Worm (Caenorhabditis elegans) whole organism, L4 larva: Measurements from ENCODE around the gene sru-18.

ENCODE experiments used
- F44E2.7 ChIP-seq: fragments of 200-800 bp; sonication (Bioruptor generic); IDR thresholded peaks from 2 replicates; pipeline ENCODE4 v2.1.2; 2022; ENCODE audit warnings: missing genetic modification characterization, missing compliant biosample characterization
- ZK337.2 ChIP-seq: fragments of 200-800 bp; sonication (Bioruptor generic); IDR thresholded peaks from 2 replicates; pipeline ENCODE4 v1.3.6; 2022; ENCODE audit warnings: missing genetic modification reagents, missing genetic modification characterization, missing compliant biosample characterization
- ceh-32 ChIP-seq: sonication (generic microtip); optimal IDR thresholded peaks from 2 replicates; lab custom pipeline; 2016; ENCODE audit warnings: mild to moderate bottlenecking, missing genetic modification characterization, missing compliant biosample characterization; ENCODE audit not compliant: poor library complexity
- lin-39 ChIP-seq: fragments of 150-350 bp; optimal IDR thresholded peaks from 2 replicates; lab custom pipeline; 2014; ENCODE audit warnings: missing biosample characterization, missing genetic modification reagents, missing genetic modification characterization
- madf-9 ChIP-seq: fragments of 200-800 bp; sonication (Bioruptor generic); conservative IDR thresholded peaks from 2 replicates; pipeline ENCODE4 v1.3.6; 2022; ENCODE audit warnings: missing genetic modification reagents, missing genetic modification characterization, missing compliant biosample characterization
- nhr-11 ChIP-seq: fragments of 150-350 bp; optimal IDR thresholded peaks from 2 replicates; lab custom pipeline; 2014; ENCODE audit warnings: missing biosample characterization, missing genetic modification characterization
- set-16 ChIP-seq: fragments of 200-800 bp; sonication (Bioruptor generic); IDR thresholded peaks from 2 replicates; pipeline ENCODE4 v1.3.6; 2022; ENCODE audit warnings: missing genetic modification reagents, missing genetic modification characterization, missing compliant biosample characterization
- skn-1 ChIP-seq: fragments of 150-350 bp; optimal IDR thresholded peaks from 2 replicates; lab custom pipeline; 2014; ENCODE audit warnings: missing biosample characterization, missing genetic modification characterization

DNA sequence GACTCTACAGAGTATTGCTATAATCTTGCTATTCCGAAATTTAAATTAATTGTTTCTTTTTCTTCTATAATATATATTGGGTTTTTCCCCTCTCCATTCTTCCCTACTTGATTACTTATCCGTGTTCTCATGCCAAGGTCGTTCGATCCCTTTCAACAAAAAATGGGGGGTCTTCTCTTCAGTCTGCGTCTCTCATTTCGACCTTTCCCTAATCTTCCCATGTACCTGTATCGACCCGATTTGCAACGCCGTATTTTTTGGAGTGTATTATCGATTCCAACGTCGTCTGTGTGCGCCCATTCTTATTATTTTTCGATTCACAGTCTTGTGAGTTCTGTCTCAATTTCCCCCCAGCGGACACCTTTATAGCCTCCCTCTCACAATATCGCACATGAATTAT, 34.3 kb upstream of the sru-18 start:
- TF ChIP-seq ZK337.2 (GFP tag; lab: Robert Waterston, UW) (no peak), lin-39 (tag; lab: Kevin White, UChicago) (no peak), ceh-32 (tag; lab: Kevin White, UChicago) (no peak), nhr-11 (tag; lab: Kevin White, UChicago) (no peak), skn-1 (tag; lab: Kevin White, UChicago) (no peak), set-16 (GFP tag; lab: Robert Waterston, UW) (no peak), F44E2.7 (no peak), madf-9 (GFP tag; lab: Robert Waterston, UW) (no peak)
